Worm (Caenorhabditis elegans) whole organism, young adult: ENCODE results near the gene cnc-2.

Experiments used
- F33H1.4 ChIP-seq: fragments of 200-800 bp; sonication (Bioruptor generic); IDR thresholded peaks from 2 replicates; pipeline ENCODE4 v1.3.6; 2022; ENCODE audit warnings: missing genetic modification reagents, missing genetic modification characterization, missing compliant biosample characterization
- Y95B8A.8 ChIP-seq: fragments of 200-800 bp; sonication (Bioruptor generic); IDR thresholded peaks from 2 replicates; pipeline ENCODE4 v1.3.6; 2022; ENCODE audit warnings: missing genetic modification reagents, missing genetic modification characterization, missing compliant biosample characterization
- ztf-6 ChIP-seq: fragments of 200-800 bp; sonication (Bioruptor generic); IDR thresholded peaks from 2 replicates; pipeline ENCODE4 v1.3.6; 2022; ENCODE audit warnings: missing genetic modification reagents, missing genetic modification characterization, missing compliant biosample characterization

DNA sequence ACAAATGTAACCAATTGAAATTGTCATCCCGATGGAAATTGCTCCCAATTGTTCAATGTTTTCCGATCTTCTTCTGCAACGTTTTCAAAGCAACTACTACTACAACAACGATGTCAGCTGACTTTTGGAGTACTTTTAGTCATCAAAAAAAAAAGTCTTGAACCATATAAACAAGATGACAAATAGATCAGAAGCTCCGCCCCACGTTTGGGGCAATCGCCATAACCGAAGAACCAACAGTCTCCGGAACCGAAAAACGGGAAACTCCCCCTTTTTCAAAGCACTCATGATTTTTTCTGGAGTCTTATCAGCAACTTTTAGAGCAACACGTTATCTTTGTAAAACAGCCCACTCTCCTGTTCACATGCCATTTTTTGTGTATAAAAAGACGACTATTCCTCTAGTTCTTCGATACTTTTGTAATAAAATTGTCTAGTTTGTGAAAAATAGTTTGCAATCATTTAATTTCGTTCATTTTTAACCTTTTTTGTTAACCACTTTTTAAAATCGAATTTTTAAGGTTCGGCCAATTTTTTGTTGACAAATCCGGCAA is 9.5 kb upstream of the cnc-2 start:
- no peak for TF ChIP-seq Y95B8A.8
- no peak for TF ChIP-seq F33H1.4 (GFP tag; lab: Robert Waterston, UW)
- no peak for TF ChIP-seq ztf-6 (GFP tag; lab: Robert Waterston, UW)
